Worm (Caenorhabditis elegans): Measurements from ENCODE around the gene K02B7.3.

Gene K02B7.3

ce11 chrII:14664647-14665518 is 30.2 kb downstream of the K02B7.3 start:
- TF ChIP-seq ztf-23 (GFP tag; IDR thresholded peaks at IDR 0.05) (no peak), tab-1 (GFP tag; IDR thresholded peaks at IDR 0.05) (no peak), ztf-29 (GFP tag; IDR thresholded peaks at IDR 0.05) (no peak), cog-1 (tag; optimal IDR thresholded peaks at IDR 0.05) (no peak), med-1 (GFP tag; optimal IDR thresholded peaks at IDR 0.05; ENCODE audit: insufficient read depth) (no peak), flt-1 (GFP tag; IDR thresholded peaks at IDR 0.05) (no peak), klf-2 (GFP tag; conservative IDR thresholded peaks at IDR 0.05) (no peak), ref-1 (GFP tag; conservative IDR thresholded peaks at IDR 0.05) (no peak), T22C8.4 (GFP tag; IDR thresholded peaks at IDR 0.05) (no peak)

ce11 chrII:14647550-14647949 is 47.6 kb downstream of the K02B7.3 start:
- TF ChIP-seq cog-1 (tag; optimal IDR thresholded peaks at IDR 0.05) (no peak), T22C8.4 (GFP tag; IDR thresholded peaks at IDR 0.05) (no peak), ztf-23 (GFP tag; IDR thresholded peaks at IDR 0.05) (no peak), tab-1 (GFP tag; IDR thresholded peaks at IDR 0.05) (no peak), ztf-29 (GFP tag; IDR thresholded peaks at IDR 0.05) (no peak), flt-1 (GFP tag; IDR thresholded peaks at IDR 0.05) (no peak), med-1 (GFP tag; optimal IDR thresholded peaks at IDR 0.05; ENCODE audit: insufficient read depth) (no peak)

- TF ChIP-seq flt-1 (GFP tag; IDR thresholded peaks at IDR 0.05) (no peak), tab-1 (GFP tag; IDR thresholded peaks at IDR 0.05) (no peak), T22C8.4 (GFP tag; IDR thresholded peaks at IDR 0.05) (no peak), cog-1 (tag; optimal IDR thresholded peaks at IDR 0.05) (no peak), ref-1 (GFP tag; conservative IDR thresholded peaks at IDR 0.05) (no peak), med-1 (GFP tag; optimal IDR thresholded peaks at IDR 0.05; ENCODE audit: insufficient read depth) (no peak)
Observed at ce11 chrII:14645290-14645689, 49.8 kb downstream of the K02B7.3 start.

- TF ChIP-seq T22C8.4 (GFP tag; IDR thresholded peaks at IDR 0.05) = no peak
- TF ChIP-seq ztf-23 (GFP tag; IDR thresholded peaks at IDR 0.05) = no peak
- no peak for TF ChIP-seq ref-1 (GFP tag; conservative IDR thresholded peaks at IDR 0.05)
Observed at ce11 chrII:14644465-14644864, 50.6 kb downstream of the K02B7.3 start.
